Fruit fly (Drosophila melanogaster): Measurements from ENCODE around the gene Hel89B.

- no peak for TF ChIP-seq CG4328 (GFP tag; optimal IDR thresholded peaks at IDR 0.05)
- TF ChIP-seq psq (GFP tag; optimal IDR thresholded peaks at IDR 0.05) = no peak
- no peak for TF ChIP-seq CG4854 (GFP tag; optimal IDR thresholded peaks at IDR 0.05)
- no peak for TF ChIP-seq Tbp (GFP tag; optimal IDR thresholded peaks at IDR 0.05)
- no peak for TF ChIP-seq fd102C (GFP tag; optimal IDR thresholded peaks at IDR 0.05)
- TF ChIP-seq CG11695 (GFP tag; IDR thresholded peaks at IDR 0.05) = no peak
- no peak for TF ChIP-seq Oaz (GFP tag; IDR thresholded peaks at IDR 0.05)
- TF ChIP-seq fu2 (GFP tag; optimal IDR thresholded peaks at IDR 0.05) = no peak
- no peak for TF ChIP-seq Dref (GFP tag; IDR thresholded peaks at IDR 0.05)
- TF ChIP-seq E2f2 (GFP tag; IDR thresholded peaks at IDR 0.05) = no peak
Observed at dm6 chr3R:16008300-16008699, 35.2 kb downstream of the Hel89B start.
